Fruit fly (Drosophila melanogaster) ovary, adult (tissue): ENCODE results near the gene CG6839.

ENCODE experiments used
- CG17801 ChIP-seq: fragments of 200-800 bp; optimal IDR thresholded peaks from 2 replicates; lab custom pipeline; 2019; ENCODE audit warnings: missing biosample characterization, mild to moderate bottlenecking, missing genetic modification characterization, moderate library complexity; ENCODE audit not compliant: partially characterized antibody

Gene CG6839

dm6 chr3L:18968193-18968969, 51.0 kb downstream of the CG6839 start:
- TF ChIP-seq CG17801 (GFP tag; lab: Kevin White, UChicago) = no peak
